Worm (Caenorhabditis elegans) whole organism, dauer: ENCODE results near the gene ntl-9.
"Not testable (repeated sequence)": the region's sequence is repeated elsewhere in the genome, so short reads cannot be mapped to it uniquely, and the experiment has no call there.

Source experiments
- unc-62 ChIP-seq: sonication (generic microtip); optimal IDR thresholded peaks from 2 replicates; lab custom pipeline; 2017; ENCODE audit warnings: missing biosample characterization, missing genetic modification reagents, missing genetic modification characterization

ntl-9 gene

ce11 chrIII:4961281-4961680 is 17.0 kb downstream of the ntl-9 start:
- no peak for TF ChIP-seq unc-62

- no peak for TF ChIP-seq unc-62
Measured at ce11 chrIII:4962393-4962792, 18.1 kb downstream of the ntl-9 start, which contains the start of gene vps-22. vps-22 (minus strand) TSS chrIII:4962493.

- TF ChIP-seq unc-62 = no peak
Measured at ce11 chrIII:4962886-4963285, 18.6 kb downstream of the ntl-9 start, which contains the start of gene C27F2.9. C27F2.9 (minus strand) TSS chrIII:4963044.

- TF ChIP-seq unc-62 = no peak
Measured at ce11 chrIII:4965271-4965670, 21.0 kb downstream of the ntl-9 start, which contains the start of gene nca-2. nca-2 (plus strand) TSS chrIII:4965571.

ce11 chrIII:4967236-4967635 is 22.9 kb downstream of the ntl-9 start:
- no peak for TF ChIP-seq unc-62

ce11 chrIII:4968146-4968545 is 23.8 kb downstream of the ntl-9 start:
- no peak for TF ChIP-seq unc-62

- TF ChIP-seq unc-62 = not testable (repeated sequence)
Measured at ce11 chrIII:4980367-4980766, 36.1 kb downstream of the ntl-9 start, which contains the start of gene C27F2.6. C27F2.6 (minus strand) TSS chrIII:4980467.

- no peak for TF ChIP-seq unc-62
Measured at ce11 chrIII:4983961-4984360, 39.6 kb downstream of the ntl-9 start.

ce11 chrIII:4984444-4985086 is 40.3 kb downstream of the ntl-9 start, which contains the start of gene C27F2.7:
C27F2.7 (minus strand) TSS chrIII:4984494.
- TF ChIP-seq unc-62 = no peak

- TF ChIP-seq unc-62 = no peak
Measured at ce11 chrIII:4986790-4987259, 42.5 kb downstream of the ntl-9 start, which contains the start of the genes C27F2.10 and wdr-60. C27F2.10 (minus strand) TSS chrIII:4986898. wdr-60 (plus strand) TSS chrIII:4987209.

ce11 chrIII:4987666-4988065 is 43.4 kb downstream of the ntl-9 start:
- TF ChIP-seq unc-62 = no peak
